Worm (Caenorhabditis elegans) whole organism, L4/young adult: ENCODE measurements around the gene nhr-254.

Source experiments
- W03F9.2 ChIP-seq: fragments of 150-350 bp; optimal IDR thresholded peaks from 2 replicates; lab custom pipeline; 2014; ENCODE audit warnings: missing biosample characterization, missing genetic modification characterization
- dao-5 ChIP-seq: sonication (generic microtip); optimal IDR thresholded peaks from 2 replicates; lab custom pipeline; 2016; ENCODE audit warnings: missing genotype, missing genetic modification characterization, moderate library complexity, missing compliant biosample characterization
- him-1 ChIP-seq: sonication (generic microtip); optimal IDR thresholded peaks from 2 replicates; lab custom pipeline; 2016; ENCODE audit warnings: missing genotype, missing genetic modification reagents, missing genetic modification characterization, missing compliant biosample characterization

- TF ChIP-seq him-1 (tag; lab: Kevin White, UChicago): no peak
- TF ChIP-seq dao-5 (tag; lab: Kevin White, UChicago): no peak
- TF ChIP-seq W03F9.2 (tag; lab: Kevin White, UChicago): no peak
Observed at ce11 chrV:343128-343527, 49.3 kb upstream of the nhr-254 start, which contains the start of gene wago-10.
